Worm (Caenorhabditis elegans): Measurements from ENCODE around the gene uba-1.

The uba-1 gene

DNA sequence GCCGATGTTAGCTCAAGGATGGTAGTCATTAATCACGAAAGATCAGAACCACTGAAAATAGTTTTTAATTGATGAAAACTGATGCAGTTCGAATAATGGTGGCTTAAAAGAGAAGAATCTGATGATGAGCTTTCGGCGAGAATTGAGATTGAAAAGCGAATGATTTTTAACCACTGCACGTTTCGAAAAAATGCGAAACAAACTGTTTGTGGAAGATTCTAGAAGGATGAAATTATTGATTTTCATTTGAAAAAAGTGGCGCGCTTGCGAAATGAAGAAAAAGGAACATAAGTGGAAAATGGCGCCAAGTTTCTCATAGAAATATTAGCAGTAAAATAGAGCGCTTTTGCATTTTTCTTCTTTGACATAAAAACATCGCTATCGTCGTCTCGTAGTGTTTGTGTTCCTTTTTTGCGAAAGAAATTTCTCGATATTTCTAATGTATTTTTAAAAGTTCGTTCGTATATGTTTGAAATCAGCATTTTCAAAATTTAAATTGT, at the start of gene uba-1:
TSS of gene uba-1 (minus strand) at position 51 of the 500 bp plus-strand sequence.
- peak; percentile 37 for TF ChIP-seq nhr-25 (tag; optimal IDR thresholded peaks at IDR 0.05)
- no peak for TF ChIP-seq aly-2 (tag; optimal IDR thresholded peaks at IDR 0.05)
- no peak for TF ChIP-seq nhr-76 (tag; optimal IDR thresholded peaks at IDR 0.05)
- peak; percentile 6 for TF ChIP-seq tbx-2 (tag; optimal IDR thresholded peaks at IDR 0.05)
- TF ChIP-seq pqm-1 (tag; optimal IDR thresholded peaks at IDR 0.05): no peak
- TF ChIP-seq unc-39 (tag; optimal IDR thresholded peaks at IDR 0.05): no peak
- TF ChIP-seq ceh-16 (tag; optimal IDR thresholded peaks at IDR 0.05): no peak
- TF ChIP-seq fos-1 (tag; optimal IDR thresholded peaks at IDR 0.05): no peak
- no peak for TF ChIP-seq R02D3.7 (tag; optimal IDR thresholded peaks at IDR 0.05)
- no peak for TF ChIP-seq nhr-28 (tag; optimal IDR thresholded peaks at IDR 0.05)
- TF ChIP-seq hmg-11 (tag; optimal IDR thresholded peaks at IDR 0.05): no peak
- TF ChIP-seq snpc-4 (tag; optimal IDR thresholded peaks at IDR 0.05): no peak
- TF ChIP-seq ama-1 (optimal IDR thresholded peaks at IDR 0.05): peak; percentile 81
- TF ChIP-seq ceh-9 (tag; optimal IDR thresholded peaks at IDR 0.05): no peak
- TF ChIP-seq ZK546.5 (tag; optimal IDR thresholded peaks at IDR 0.05): no peak
- peak; percentile 4 for TF ChIP-seq lin-39 (tag; optimal IDR thresholded peaks at IDR 0.05)
- TF ChIP-seq eor-1 (tag; optimal IDR thresholded peaks at IDR 0.05): no peak
- no peak for TF ChIP-seq elt-1 (tag; optimal IDR thresholded peaks at IDR 0.05)
- no peak for TF ChIP-seq fkh-10 (GFP tag; optimal IDR thresholded peaks at IDR 0.05)
- no peak for TF ChIP-seq jun-1 (tag; optimal IDR thresholded peaks at IDR 0.05)
- no peak for TF ChIP-seq nhr-237 (tag; optimal IDR thresholded peaks at IDR 0.05)
- TF ChIP-seq ztf-4 (tag; optimal IDR thresholded peaks at IDR 0.05): peak; percentile 49
- TF ChIP-seq fkh-2 (tag; optimal IDR thresholded peaks at IDR 0.05): no peak
- peak; percentile 68 for TF ChIP-seq nhr-43 (tag; optimal IDR thresholded peaks at IDR 0.05; ENCODE audit: poor library complexity, severe bottlenecking)
- TF ChIP-seq egl-5 (tag; optimal IDR thresholded peaks at IDR 0.05): no peak
- TF ChIP-seq nhr-12 (tag; optimal IDR thresholded peaks at IDR 0.05): no peak
- no peak for TF ChIP-seq mml-1 (tag; optimal IDR thresholded peaks at IDR 0.05)
- no peak for TF ChIP-seq elt-3 (tag; optimal IDR thresholded peaks at IDR 0.05)
- peak; percentile 7 for TF ChIP-seq nfya-1 (tag; optimal IDR thresholded peaks at IDR 0.05; ENCODE audit: insufficient read depth)
- no peak for TF ChIP-seq unc-62 (GFP tag; optimal IDR thresholded peaks at IDR 0.05)
- TF ChIP-seq daf-12 (tag; optimal IDR thresholded peaks at IDR 0.05): no peak
- no peak for TF ChIP-seq sea-2 (GFP tag; optimal IDR thresholded peaks at IDR 0.05)
- TF ChIP-seq elt-2 (tag; optimal IDR thresholded peaks at IDR 0.05): peak; percentile 46
- TF ChIP-seq skn-1 (tag; optimal IDR thresholded peaks at IDR 0.05): no peak
- no peak for TF ChIP-seq mdl-1 (tag; optimal IDR thresholded peaks at IDR 0.05)
- no peak for TF ChIP-seq nhr-77 (tag; optimal IDR thresholded peaks at IDR 0.05)
- TF ChIP-seq zag-1 (tag; optimal IDR thresholded peaks at IDR 0.05): no peak
- TF ChIP-seq ztf-11 (tag; optimal IDR thresholded peaks at IDR 0.05): no peak
- peak; percentile 62 for TF ChIP-seq nhr-23 (tag; optimal IDR thresholded peaks at IDR 0.05)
- peak; percentile 37 for TF ChIP-seq ceh-28 (tag; optimal IDR thresholded peaks at IDR 0.05)
- TF ChIP-seq nhr-67 (tag; optimal IDR thresholded peaks at IDR 0.05): no peak
- TF ChIP-seq lsy-12 (tag; optimal IDR thresholded peaks at IDR 0.05): peak; percentile 46
- TF ChIP-seq lin-15B (tag; optimal IDR thresholded peaks at IDR 0.05): peak; percentile 29
- TF ChIP-seq ceh-82 (tag; optimal IDR thresholded peaks at IDR 0.05): no peak
- no peak for TF ChIP-seq egl-27 (tag; optimal IDR thresholded peaks at IDR 0.05)
- no peak for TF ChIP-seq nhr-11 (tag; optimal IDR thresholded peaks at IDR 0.05)
- TF ChIP-seq pha-4 (tag; optimal IDR thresholded peaks at IDR 0.05): peak; percentile 26

DNA sequence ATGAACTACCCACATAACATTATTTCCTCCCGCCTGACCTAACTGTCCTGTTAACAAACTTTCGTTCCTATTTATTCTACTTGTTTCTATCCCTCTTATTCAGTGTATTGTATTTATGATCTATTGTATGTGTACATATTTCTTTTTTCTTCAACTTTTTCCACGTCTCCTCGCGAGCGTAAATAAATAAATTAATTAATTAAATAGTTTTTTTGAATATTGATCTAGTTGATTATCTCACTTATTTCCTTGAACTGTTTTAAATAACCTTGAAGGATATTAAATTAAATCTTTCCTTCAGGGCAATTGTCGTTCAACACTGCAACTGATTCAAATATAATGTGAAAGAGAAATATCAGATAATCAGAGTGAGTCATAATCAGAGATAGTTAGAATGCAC, 48.1 kb upstream of the uba-1 start, which contains the start of gene frk-1:
TSS of gene frk-1 (plus strand) at position 301 of the 400 bp plus-strand sequence.
- TF ChIP-seq lin-39 (tag; optimal IDR thresholded peaks at IDR 0.05) (no peak), nhr-23 (tag; optimal IDR thresholded peaks at IDR 0.05) (no peak), elt-1 (tag; optimal IDR thresholded peaks at IDR 0.05) (no peak), pqm-1 (tag; optimal IDR thresholded peaks at IDR 0.05) (no peak), mdl-1 (tag; optimal IDR thresholded peaks at IDR 0.05) (no peak), zag-1 (tag; optimal IDR thresholded peaks at IDR 0.05) (no peak), elt-2 (tag; optimal IDR thresholded peaks at IDR 0.05) (no peak), nhr-12 (tag; optimal IDR thresholded peaks at IDR 0.05) (no peak), nhr-25 (tag; optimal IDR thresholded peaks at IDR 0.05) (no peak), unc-62 (GFP tag; optimal IDR thresholded peaks at IDR 0.05) (no peak), nhr-76 (tag; optimal IDR thresholded peaks at IDR 0.05) (no peak), skn-1 (tag; optimal IDR thresholded peaks at IDR 0.05) (no peak), fkh-10 (GFP tag; optimal IDR thresholded peaks at IDR 0.05) (no peak), tbx-2 (tag; optimal IDR thresholded peaks at IDR 0.05) (no peak), nfya-1 (tag; optimal IDR thresholded peaks at IDR 0.05; ENCODE audit: insufficient read depth) (no peak), ama-1 (optimal IDR thresholded peaks at IDR 0.05) (no peak), unc-39 (tag; optimal IDR thresholded peaks at IDR 0.05) (no peak), nhr-237 (tag; optimal IDR thresholded peaks at IDR 0.05) (no peak), mml-1 (tag; optimal IDR thresholded peaks at IDR 0.05) (no peak), ZK546.5 (tag; optimal IDR thresholded peaks at IDR 0.05) (no peak)
